Worm (Caenorhabditis elegans) whole organism, young adult: ENCODE results near the gene mtch-1.
A peak's percentile ranks its signal among the peaks of the same experiment; 100 is the strongest.

Source experiments
- F33H1.4 ChIP-seq: fragments of 200-800 bp; sonication (Bioruptor generic); IDR thresholded peaks from 2 replicates; pipeline ENCODE4 v1.3.6; 2022; ENCODE audit warnings: missing genetic modification reagents, missing genetic modification characterization, missing compliant biosample characterization
- F52B5.7 ChIP-seq: sonication (generic microtip); optimal IDR thresholded peaks from 2 replicates; lab custom pipeline; 2016; ENCODE audit warnings: mild to moderate bottlenecking, missing genetic modification characterization, missing compliant biosample characterization
- lin-35 ChIP-seq, 3 experiments: fragments of 150-350 bp in 2 of 3; sonication (generic microtip) in 1 of 3; optimal IDR thresholded peaks; 2 replicates each; lab custom pipeline; 2014 to 2018; ENCODE audit warnings: missing biosample characterization in 3 of 3, missing genetic modification characterization in 3 of 3, missing genetic modification reagents in 3 of 3
- nfyb-1 ChIP-seq: fragments of 200-800 bp; sonication (Bioruptor generic); IDR thresholded peaks from 2 replicates; pipeline ENCODE4 v1.3.6; 2022; ENCODE audit warnings: missing genetic modification reagents, missing genetic modification characterization, missing compliant biosample characterization
- nhr-179 ChIP-seq: sonication (generic microtip); optimal IDR thresholded peaks from 2 replicates; lab custom pipeline; 2016; ENCODE audit warnings: mild to moderate bottlenecking, missing genetic modification characterization, missing compliant biosample characterization
- rcor-1 ChIP-seq: fragments of 200-800 bp; sonication (Bioruptor generic); IDR thresholded peaks from 2 replicates; pipeline ENCODE4 v1.3.6; 2022; ENCODE audit warnings: missing genetic modification reagents, missing genetic modification characterization, missing compliant biosample characterization

Gene mtch-1

ce11 chrII:7323317-7323716, 50.6 kb downstream of the mtch-1 start:
- TF ChIP-seq F33H1.4 (GFP tag; lab: Robert Waterston, UW) (no peak), nfyb-1 (GFP tag; lab: Robert Waterston, UW) (peak; percentile 55; the same call in 1 of the 2 replicates), F52B5.7 (tag; lab: Kevin White, UChicago) (no peak), rcor-1 (GFP tag; lab: Robert Waterston, UW) (0 out of 2 replicates have a peak, but pooled peaks have one; percentile 18), nhr-179 (no peak), lin-35 (GFP tag; optimal IDR thresholded peaks at IDR 0.05; lab: Kevin White, UChicago) (peak in 1 of 3 experiments; percentile 41)
